Fruit fly (Drosophila melanogaster) Kc167 (cell line): ENCODE data around the gene scpr-A.

ENCODE experiments used
- insv ChIP-seq: fragments of >200 bp; optimal IDR thresholded peaks from 3 replicates; lab custom pipeline; 2018; ENCODE audit warnings: missing external identifiers
- psq ChIP-seq: fragments of >200 bp; optimal IDR thresholded peaks from 2 replicates; lab custom pipeline; 2017; ENCODE audit warnings: missing external identifiers

dm6 chr3R:11236041-11236440, 4.9 kb upstream of the scpr-A start, which contains the start of gene CG31441:
- TF ChIP-seq insv (no peak), psq (lab: Kevin White, UChicago) (no peak)
